Fruit fly (Drosophila melanogaster): ENCODE data around the gene yuri.

DNA sequence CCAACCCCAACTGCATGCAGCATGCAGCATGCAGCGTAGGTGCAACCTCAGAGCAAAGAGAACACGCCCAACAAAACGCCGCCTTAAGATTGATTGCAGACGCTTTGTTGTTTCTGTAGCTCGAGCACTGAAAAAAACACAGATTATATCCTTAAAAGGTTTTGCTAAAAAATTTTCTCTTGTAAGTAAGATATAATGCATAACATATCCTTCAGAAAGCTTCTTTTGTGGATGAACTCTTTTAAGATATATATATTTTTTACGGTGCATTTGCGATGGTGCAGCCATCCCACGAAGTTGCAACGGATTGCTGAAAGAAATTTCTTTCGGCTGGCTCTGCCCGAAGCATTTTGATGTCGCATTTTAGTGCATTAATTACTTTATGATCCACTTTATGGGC, 11.3 kb upstream of the yuri start:
- TF ChIP-seq D1 (tag; optimal IDR thresholded peaks at IDR 0.05) (no peak), CG17806 (tag; optimal IDR thresholded peaks at IDR 0.05) (peak; percentile 52), Ets98B (GFP tag; IDR thresholded peaks at IDR 0.05) (no peak), Snoo (tag; optimal IDR thresholded peaks at IDR 0.05) (peak; percentile 43), EcR (GFP tag; optimal IDR thresholded peaks at IDR 0.05) (no peak), CG14655 (GFP tag; optimal IDR thresholded peaks at IDR 0.05) (no peak)

Measured in whole organism, pupa.